Worm (Caenorhabditis elegans) whole organism, midembryonic: ENCODE measurements around the gene ZC395.4.

Experiments used
- T22C8.4 ChIP-seq: fragments of 200-800 bp; sonication (Bioruptor generic); IDR thresholded peaks from 2 replicates; pipeline ENCODE4 v1.3.6; 2022; ENCODE audit warnings: missing genetic modification characterization, missing compliant biosample characterization
- cog-1 ChIP-seq: sonication (generic microtip); optimal IDR thresholded peaks from 2 replicates; lab custom pipeline; 2016; ENCODE audit warnings: missing genetic modification characterization, missing compliant biosample characterization
- flt-1 ChIP-seq: fragments of 200-800 bp; sonication (Bioruptor generic); IDR thresholded peaks from 2 replicates; pipeline ENCODE4 v1.3.6; 2022; ENCODE audit warnings: missing genetic modification characterization, missing compliant biosample characterization
- klf-2 ChIP-seq: fragments of 200-800 bp; sonication (Bioruptor generic); conservative IDR thresholded peaks from 2 replicates; pipeline ENCODE4 v1.3.6; 2022; ENCODE audit warnings: missing genetic modification reagents, missing genetic modification characterization, missing compliant biosample characterization
- med-1 ChIP-seq: sonication (generic microtip); optimal IDR thresholded peaks from 2 replicates; lab custom pipeline; 2017; ENCODE audit warnings: missing genetic modification characterization, mild to moderate bottlenecking, missing compliant biosample characterization, antibody characterized with exemption, missing genetic modification reagents; ENCODE audit not compliant: insufficient read depth
- ref-1 ChIP-seq: fragments of 200-800 bp; sonication (Bioruptor generic); conservative IDR thresholded peaks from 2 replicates; pipeline ENCODE4 v1.3.6; 2022; ENCODE audit warnings: missing genetic modification reagents, missing genetic modification characterization, missing compliant biosample characterization
- tab-1 ChIP-seq: fragments of 200-800 bp; sonication (Bioruptor generic); IDR thresholded peaks from 2 replicates; pipeline ENCODE4 v1.3.6; 2022; ENCODE audit warnings: missing genetic modification characterization, missing compliant biosample characterization
- ztf-23 ChIP-seq: fragments of 200-800 bp; sonication (Bioruptor generic); IDR thresholded peaks from 2 replicates; pipeline ENCODE4 v1.3.6; 2022; ENCODE audit warnings: missing genetic modification reagents, missing genetic modification characterization, missing compliant biosample characterization
- ztf-29 ChIP-seq: fragments of 200-800 bp; sonication (Bioruptor generic); IDR thresholded peaks from 2 replicates; pipeline ENCODE4 v1.3.6; 2022; ENCODE audit warnings: missing genetic modification reagents, missing genetic modification characterization, missing compliant biosample characterization

The ZC395.4 gene

DNA sequence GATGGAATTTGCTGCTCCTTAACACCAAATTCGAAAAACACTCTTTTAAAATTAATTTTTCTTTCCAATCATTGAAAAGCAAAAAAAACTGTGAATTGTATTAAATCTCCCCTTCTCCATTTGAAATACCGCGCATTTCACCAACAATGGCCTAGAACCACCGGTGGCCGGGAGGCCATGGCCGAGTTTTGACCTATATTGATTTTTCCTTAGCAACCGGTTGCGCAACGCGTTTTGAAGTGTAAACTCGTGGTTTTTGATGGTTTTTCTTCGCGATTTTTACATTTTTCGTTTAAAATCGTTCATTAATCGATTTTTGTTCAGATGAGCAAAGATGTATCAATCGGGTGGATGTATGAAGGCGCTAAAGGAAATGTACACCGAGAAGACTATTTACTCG lies 38.4 kb downstream of the ZC395.4 start, which contains the start of gene mog-3:
mog-3 (plus strand) TSS at position 319 of the 400 bp plus-strand sequence.
- TF ChIP-seq klf-2 (GFP tag; lab: Robert Waterston, UW), result peak; percentile 61; the same call in 1 of the 2 replicates
- no peak for TF ChIP-seq med-1 (GFP tag; lab: Kevin White, UChicago)
- no peak for TF ChIP-seq tab-1
- peak; percentile 76 for TF ChIP-seq ztf-23 (GFP tag; lab: Robert Waterston, UW)
- TF ChIP-seq ref-1 (GFP tag; lab: Robert Waterston, UW), result no peak
- TF ChIP-seq flt-1 (GFP tag; lab: Robert Waterston, UW), result peak; percentile 15; the same call in 1 of the 2 replicates
- no peak for TF ChIP-seq cog-1
- no peak for TF ChIP-seq ztf-29
- peak; percentile 94 for TF ChIP-seq T22C8.4 (GFP tag; lab: Robert Waterston, UW)

DNA sequence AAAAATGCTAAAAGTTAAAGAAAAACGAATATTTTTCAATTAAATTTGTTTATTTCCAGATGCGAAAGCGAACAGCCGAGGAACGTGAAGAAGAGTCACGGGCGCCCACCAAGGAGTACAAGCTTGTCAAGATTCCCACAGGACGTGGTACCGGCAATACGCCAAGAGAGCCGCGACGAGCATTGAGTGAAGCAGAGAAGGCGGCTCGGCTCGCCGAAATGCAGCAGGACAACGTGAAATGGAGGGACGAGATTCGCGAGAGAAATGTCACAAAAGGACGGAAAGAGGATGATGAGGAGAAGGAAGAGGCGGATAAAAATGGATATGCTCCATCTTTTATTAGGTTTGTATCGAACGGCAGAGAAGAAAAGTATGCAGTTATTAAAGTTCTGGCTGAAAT lies 40.5 kb downstream of the ZC395.4 start:
- TF ChIP-seq flt-1 (GFP tag; lab: Robert Waterston, UW) (no peak), tab-1 (no peak), ref-1 (GFP tag; lab: Robert Waterston, UW) (no peak), cog-1 (no peak), med-1 (GFP tag; lab: Kevin White, UChicago) (no peak)

DNA sequence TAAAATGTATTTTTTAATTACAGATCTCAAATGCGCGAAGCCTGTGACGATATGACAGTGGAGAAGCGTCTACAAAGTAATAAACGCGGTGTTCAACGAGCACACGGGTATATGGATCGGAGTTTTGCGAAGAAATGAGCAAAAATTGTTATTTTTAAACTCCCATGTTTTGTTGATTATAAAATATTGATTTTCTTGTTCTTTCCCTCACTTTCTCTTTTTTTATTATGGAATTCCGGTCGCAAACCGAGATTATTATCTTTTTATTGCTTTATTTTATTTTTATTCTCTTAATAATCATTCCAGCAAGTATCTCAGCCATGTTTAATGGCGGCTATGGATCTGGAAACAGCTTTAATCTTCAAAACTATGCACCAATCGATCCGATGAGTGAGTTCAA lies 41.0 kb downstream of the ZC395.4 start, which contains the start of gene pqe-1:
pqe-1 (plus strand) TSS at position 301 of the 400 bp plus-strand sequence.
- TF ChIP-seq T22C8.4 (GFP tag; lab: Robert Waterston, UW) (no peak), flt-1 (GFP tag; lab: Robert Waterston, UW) (no peak), med-1 (GFP tag; lab: Kevin White, UChicago) (no peak)

DNA sequence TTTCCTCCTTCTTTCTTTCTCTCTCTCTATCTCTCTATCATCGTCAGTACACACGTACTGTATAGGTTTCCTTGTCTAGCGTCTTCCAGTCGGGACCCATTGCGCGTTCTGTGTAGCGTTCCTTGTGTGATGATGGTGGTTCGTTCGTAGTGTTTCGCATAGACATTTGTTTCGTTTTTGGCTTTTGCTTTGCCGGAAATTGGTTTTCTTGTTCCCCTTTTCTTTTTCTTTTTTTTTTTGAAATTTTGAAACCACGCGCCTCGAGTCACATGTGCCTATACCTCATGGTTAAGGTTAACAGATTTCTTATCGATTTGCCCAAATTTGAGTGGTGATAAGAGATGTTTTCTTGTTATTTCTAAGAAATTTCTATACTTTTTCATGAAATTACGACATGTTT lies 48.7 kb downstream of the ZC395.4 start:
- TF ChIP-seq T22C8.4 (GFP tag; lab: Robert Waterston, UW) (no peak), med-1 (GFP tag; lab: Kevin White, UChicago) (no peak), flt-1 (GFP tag; lab: Robert Waterston, UW) (no peak), ztf-29 (no peak), ztf-23 (GFP tag; lab: Robert Waterston, UW) (no peak), ref-1 (GFP tag; lab: Robert Waterston, UW) (no peak), klf-2 (GFP tag; lab: Robert Waterston, UW) (no peak), cog-1 (no peak), tab-1 (no peak)
